Fruit fly (Drosophila melanogaster) whole organism, embryonic: ENCODE results near the gene CG45073.

ENCODE experiments used
- Adf1 ChIP-seq: fragments of 200-800 bp; sonication (Bioruptor generic); IDR thresholded peaks from 2 replicates; pipeline ENCODE4 v1.3.6; 2022; ENCODE audit warnings: missing biosample characterization, missing genetic modification characterization
- Aef1 ChIP-seq: fragments of 200-800 bp; sonication (Bioruptor generic); IDR thresholded peaks from 3 replicates; pipeline ENCODE4 v1.3.6; 2022; ENCODE audit warnings: missing biosample characterization, missing genetic modification characterization
- BEAF-32 ChIP-seq: fragments of 200-800 bp; sonication (Bioruptor generic); optimal IDR thresholded peaks from 3 replicates; lab custom pipeline; 2017; ENCODE audit warnings: missing biosample characterization, missing genetic modification characterization, mild to moderate bottlenecking, moderate library complexity, missing genetic modification reagents
- Bdp1 ChIP-seq: fragments of 200-800 bp; sonication (Bioruptor generic); optimal IDR thresholded peaks from 3 replicates; lab custom pipeline; 2016; ENCODE audit warnings: missing biosample characterization, missing genetic modification characterization
- CG10209 ChIP-seq: fragments of 200-800 bp; sonication (Bioruptor generic); optimal IDR thresholded peaks from 3 replicates; lab custom pipeline; 2017; ENCODE audit warnings: missing biosample characterization, mild to moderate bottlenecking, missing genetic modification characterization, missing genetic modification reagents
- CG12236 ChIP-seq: fragments of 200-800 bp; sonication (Bioruptor generic); optimal IDR thresholded peaks from 2 replicates; lab custom pipeline; 2016; ENCODE audit warnings: missing biosample characterization, missing genetic modification characterization
- CG14014 ChIP-seq: fragments of 200-800 bp; sonication (Bioruptor generic); IDR thresholded peaks from 2 replicates; pipeline ENCODE4 v1.3.6; 2022; ENCODE audit warnings: missing biosample characterization, missing genetic modification characterization
- CG15011 ChIP-seq: fragments of 200-800 bp; sonication (Bioruptor generic); optimal IDR thresholded peaks from 3 replicates; lab custom pipeline; 2018; ENCODE audit warnings: missing biosample characterization, mild to moderate bottlenecking, missing genetic modification characterization
- CG17385 ChIP-seq: fragments of 200-800 bp; sonication (Bioruptor generic); optimal IDR thresholded peaks from 3 replicates; lab custom pipeline; 2018; ENCODE audit warnings: missing biosample characterization, mild to moderate bottlenecking, missing genetic modification characterization
- CG2889 ChIP-seq: fragments of 200-800 bp; sonication (Bioruptor generic); IDR thresholded peaks from 3 replicates; pipeline ENCODE4 v1.3.6; 2022; ENCODE audit warnings: missing biosample characterization, missing genetic modification characterization
- CG8359 ChIP-seq: fragments of 200-800 bp; sonication (Bioruptor generic); optimal IDR thresholded peaks from 2 replicates; lab custom pipeline; 2017; ENCODE audit warnings: missing biosample characterization, mild to moderate bottlenecking, missing genetic modification characterization, borderline replicate concordance
- CG8388 ChIP-seq: fragments of 200-800 bp; sonication (Bioruptor generic); optimal IDR thresholded peaks from 2 replicates; lab custom pipeline; 2019; ENCODE audit warnings: missing biosample characterization, mild to moderate bottlenecking, missing genetic modification characterization, moderate library complexity
- CG9727 ChIP-seq: fragments of 200-800 bp; sonication (Bioruptor generic); optimal IDR thresholded peaks from 3 replicates; lab custom pipeline; 2017; ENCODE audit warnings: missing biosample characterization, mild to moderate bottlenecking, missing genetic modification characterization
- Dip3 ChIP-seq: fragments of 200-800 bp; sonication (Bioruptor generic); optimal IDR thresholded peaks from 3 replicates; lab custom pipeline; 2016; ENCODE audit warnings: missing biosample characterization, missing genetic modification characterization
- Doc3 ChIP-seq: fragments of 200-800 bp; sonication (Bioruptor generic); IDR thresholded peaks from 3 replicates; pipeline ENCODE4 v1.3.6; 2022; ENCODE audit warnings: missing biosample characterization, missing genetic modification characterization; ENCODE audit not compliant: partially characterized antibody
- Dp ChIP-seq: fragments of 200-800 bp; sonication (Bioruptor generic); optimal IDR thresholded peaks from 2 replicates; lab custom pipeline; 2018; ENCODE audit warnings: missing biosample characterization, mild to moderate bottlenecking, missing genetic modification characterization, moderate library complexity
- Ets97D ChIP-seq: fragments of 200-800 bp; sonication (Bioruptor generic); optimal IDR thresholded peaks from 3 replicates; lab custom pipeline; 2016; ENCODE audit warnings: missing biosample characterization, missing genetic modification characterization
- Gug ChIP-seq: fragments of 200-800 bp; sonication (Bioruptor generic); IDR thresholded peaks from 4 replicates; pipeline ENCODE4 v1.3.6; 2022; ENCODE audit warnings: missing biosample characterization, missing genetic modification characterization
- HLH3B ChIP-seq: fragments of 200-800 bp; sonication (Bioruptor generic); IDR thresholded peaks from 2 replicates; pipeline ENCODE4 v1.3.6; 2022; ENCODE audit warnings: missing biosample characterization, missing genetic modification characterization
- Hey ChIP-seq: fragments of 200-800 bp; sonication (Bioruptor generic); optimal IDR thresholded peaks from 3 replicates; lab custom pipeline; 2018; ENCODE audit warnings: missing biosample characterization, mild to moderate bottlenecking, missing genetic modification characterization
- Hr39 ChIP-seq: fragments of >200 bp; optimal IDR thresholded peaks from 2 replicates; lab custom pipeline; 2017
- Hr78 ChIP-seq, 2 experiments: fragments of 200-800 bp in 1 of 2; fragments of >200 bp in 1 of 2; sonication (Bioruptor generic) in 1 of 2; optimal IDR thresholded peaks; 2 replicates each; lab custom pipeline; 2017 to 2019; ENCODE audit warnings: missing biosample characterization in 2 of 2, missing genetic modification characterization in 2 of 2, mild to moderate bottlenecking in 1 of 2, moderate library complexity in 1 of 2
- MTF-1 ChIP-seq: fragments of 200-800 bp; sonication (Bioruptor generic); optimal IDR thresholded peaks from 2 replicates; lab custom pipeline; 2018; ENCODE audit warnings: missing biosample characterization, mild to moderate bottlenecking, missing genetic modification characterization, borderline replicate concordance
- Med ChIP-seq: fragments of 200-800 bp; sonication (Bioruptor generic); peaks from one replicate; lab custom pipeline; 2016; ENCODE audit warnings: missing biosample characterization, missing genetic modification characterization, mild to moderate bottlenecking, inconsistent platforms, moderate library complexity
- Myb ChIP-seq: fragments of 200-800 bp; sonication (Bioruptor generic); optimal IDR thresholded peaks from 2 replicates; lab custom pipeline; 2016; ENCODE audit warnings: missing biosample characterization, missing genetic modification characterization
- Nf-YA ChIP-seq: fragments of 200-800 bp; sonication (Bioruptor generic); IDR thresholded peaks from 2 replicates; pipeline ENCODE4 v1.3.6; 2022; ENCODE audit warnings: missing biosample characterization, missing genetic modification characterization
- Nf-YB ChIP-seq: fragments of 200-800 bp; sonication (Bioruptor generic); optimal IDR thresholded peaks from 3 replicates; lab custom pipeline; 2019; ENCODE audit warnings: missing biosample characterization, mild to moderate bottlenecking, missing genetic modification characterization, moderate library complexity
- Ptx1 ChIP-seq: fragments of 200-800 bp; sonication (Bioruptor generic); IDR thresholded peaks from 2 replicates; pipeline ENCODE4 v1.3.6; 2022; ENCODE audit warnings: missing biosample characterization, missing genetic modification characterization
- Side ChIP-seq: fragments of 200-800 bp; sonication (Bioruptor generic); optimal IDR thresholded peaks from 2 replicates; lab custom pipeline; 2016; ENCODE audit warnings: missing biosample characterization, missing genetic modification characterization
- Sry-δ ChIP-seq: fragments of 200-800 bp; sonication (Bioruptor generic); optimal IDR thresholded peaks from 2 replicates; lab custom pipeline; 2016; ENCODE audit warnings: missing biosample characterization, missing genetic modification characterization
- Stat92E ChIP-seq, 3 experiments: fragments of >200 bp in 2 of 3; fragments of 200-800 bp in 1 of 3; sonication (Bioruptor generic) in 1 of 3; optimal IDR thresholded peaks; 2 replicates each; lab custom pipeline; 2017 to 2019; ENCODE audit warnings: missing biosample characterization in 3 of 3, missing genetic modification characterization in 3 of 3, mild to moderate bottlenecking in 1 of 3, moderate library complexity in 1 of 3
- Tbp ChIP-seq: fragments of >200 bp; optimal IDR thresholded peaks from 2 replicates; lab custom pipeline; 2018; ENCODE audit warnings: missing biosample characterization, missing genetic modification characterization
- Xrp1 ChIP-seq: fragments of 200-800 bp; sonication (Bioruptor generic); IDR thresholded peaks from 2 replicates; pipeline ENCODE4 v1.3.6; 2022; ENCODE audit warnings: missing biosample characterization, missing genetic modification characterization
- ab ChIP-seq: fragments of 200-800 bp; sonication (Bioruptor generic); optimal IDR thresholded peaks from 2 replicates; lab custom pipeline; 2016; ENCODE audit warnings: missing biosample characterization, missing genetic modification characterization
- bab2 ChIP-seq: fragments of 200-800 bp; sonication (Bioruptor generic); optimal IDR thresholded peaks from 2 replicates; lab custom pipeline; 2016; ENCODE audit warnings: missing biosample characterization, missing genetic modification characterization
- cas ChIP-seq: fragments of 200-800 bp; sonication (Bioruptor generic); IDR thresholded peaks from 2 replicates; pipeline ENCODE4 v1.3.6; 2022; ENCODE audit warnings: missing biosample characterization, missing genetic modification characterization
- cato ChIP-seq: fragments of 200-800 bp; sonication (Bioruptor generic); optimal IDR thresholded peaks from 2 replicates; lab custom pipeline; 2016; ENCODE audit warnings: missing biosample characterization, missing genetic modification characterization, borderline replicate concordance
- caup ChIP-seq: fragments of 200-800 bp; sonication (Bioruptor generic); optimal IDR thresholded peaks from 3 replicates; lab custom pipeline; 2017; ENCODE audit warnings: missing biosample characterization, mild to moderate bottlenecking, missing genetic modification characterization, moderate library complexity; ENCODE audit not compliant: severe bottlenecking
- crc ChIP-seq: fragments of 200-800 bp; sonication (Bioruptor generic); optimal IDR thresholded peaks from 2 replicates; lab custom pipeline; 2016; ENCODE audit warnings: missing biosample characterization, missing genetic modification characterization
- ewg ChIP-seq: fragments of 200-800 bp; sonication (Bioruptor generic); optimal IDR thresholded peaks from 3 replicates; lab custom pipeline; 2017; ENCODE audit warnings: mild to moderate bottlenecking, missing biosample characterization, missing genetic modification reagents, missing genetic modification characterization
- fd64A ChIP-seq: fragments of 200-800 bp; sonication (Bioruptor generic); optimal IDR thresholded peaks from 3 replicates; lab custom pipeline; 2018; ENCODE audit warnings: missing biosample characterization, mild to moderate bottlenecking, missing genetic modification characterization
- gfzf ChIP-seq: fragments of 200-800 bp; sonication (Bioruptor generic); optimal IDR thresholded peaks from 2 replicates; lab custom pipeline; 2016; ENCODE audit warnings: missing biosample characterization, mild to moderate bottlenecking, missing genetic modification characterization, moderate library complexity
- lmd ChIP-seq: fragments of 200-800 bp; sonication (Bioruptor generic); IDR thresholded peaks from 2 replicates; pipeline ENCODE4 v1.3.6; 2022; ENCODE audit warnings: missing biosample characterization, missing genetic modification characterization
- nom ChIP-seq: fragments of 200-800 bp; sonication (Bioruptor generic); optimal IDR thresholded peaks from 2 replicates; lab custom pipeline; 2017; ENCODE audit warnings: missing biosample characterization, missing genetic modification characterization, mild to moderate bottlenecking, moderate library complexity, missing genetic modification reagents
- oc ChIP-seq: fragments of 200-800 bp; sonication (Bioruptor generic); optimal IDR thresholded peaks from 2 replicates; lab custom pipeline; 2018; ENCODE audit warnings: missing biosample characterization, mild to moderate bottlenecking, missing genetic modification characterization, moderate library complexity
- pum ChIP-seq: fragments of 200-800 bp; sonication (Bioruptor generic); optimal IDR thresholded peaks from 2 replicates; lab custom pipeline; 2016; ENCODE audit warnings: missing biosample characterization, missing genetic modification characterization
- sisA ChIP-seq: fragments of 200-800 bp; sonication (Bioruptor generic); IDR thresholded peaks from 2 replicates; pipeline ENCODE4 v1.3.6; 2022; ENCODE audit warnings: missing biosample characterization, missing genetic modification characterization
- tll ChIP-seq, 2 experiments: fragments of 200-800 bp in 1 of 2; fragments of >200 bp in 1 of 2; sonication (Bioruptor generic) in 1 of 2; optimal IDR thresholded peaks; 2 replicates each; lab custom pipeline; 2017 to 2019; ENCODE audit warnings: missing biosample characterization in 2 of 2, missing genetic modification characterization in 2 of 2, mild to moderate bottlenecking in 1 of 2, moderate library complexity in 1 of 2
- trh ChIP-seq: fragments of 200-800 bp; sonication (Bioruptor generic); optimal IDR thresholded peaks from 2 replicates; lab custom pipeline; 2016; ENCODE audit warnings: missing biosample characterization, missing genetic modification characterization
- vvl ChIP-seq: fragments of 200-800 bp; sonication (Bioruptor generic); IDR thresholded peaks from 2 replicates; pipeline ENCODE4 v1.3.6; 2022; ENCODE audit warnings: missing biosample characterization, missing genetic modification characterization
- wor ChIP-seq: fragments of 200-800 bp; sonication (Bioruptor generic); IDR thresholded peaks from 2 replicates; pipeline ENCODE4 v1.3.6; 2022; ENCODE audit warnings: missing biosample characterization, missing genetic modification characterization

Gene CG45073

dm6 chr3R:30092700-30093044 is 31.9 kb downstream of the CG45073 start (continued):
- TF ChIP-seq trh (GFP tag; lab: Kevin White, UChicago) (peak; percentile 3), CG8359 (GFP tag; lab: Kevin White, UChicago) (peak; percentile 39), crc (GFP tag; lab: Kevin White, UChicago) (peak; percentile 80), Hr39 (no peak), fd64A (GFP tag; lab: Kevin White, UChicago) (peak; percentile 71), Doc3 (GFP tag; lab: Robert Waterston, UW) (no peak), oc (peak; percentile 82), Dip3 (peak; percentile 83), Aef1 (GFP tag; lab: Robert Waterston, UW) (peak; percentile 75), BEAF-32 (GFP tag; lab: Kevin White, UChicago) (no peak), Gug (peak; percentile 78), ab (peak; percentile 33), Xrp1 (GFP tag; lab: Robert Waterston, UW) (peak; percentile 90), cas (GFP tag; lab: Robert Waterston, UW) (peak; percentile 76), Hr78 (GFP tag; optimal IDR thresholded peaks at IDR 0.05; lab: Kevin White, UChicago) (peak in 1 of 2 experiments; percentile 45), gfzf (GFP tag; lab: Kevin White, UChicago) (no peak), sisA (GFP tag; lab: Robert Waterston, UW) (peak; percentile 92), pum (GFP tag; lab: Kevin White, UChicago) (peak; percentile 82), Sry-δ (peak; percentile 49), MTF-1 (GFP tag; lab: Kevin White, UChicago) (peak; percentile 50), CG12236 (GFP tag; lab: Kevin White, UChicago) (peak; percentile 73), ewg (GFP tag; lab: Kevin White, UChicago) (peak; percentile 69), Tbp (GFP tag; lab: Kevin White, UChicago) (no peak), Ptx1 (GFP tag; lab: Robert Waterston, UW) (peak; percentile 92), Stat92E (GFP tag; optimal IDR thresholded peaks at IDR 0.05; lab: Kevin White, UChicago) (no peak), CG15011 (GFP tag; lab: Kevin White, UChicago) (peak; percentile 71), Dp (GFP tag; lab: Kevin White, UChicago) (no peak), tll (GFP tag; optimal IDR thresholded peaks at IDR 0.05; lab: Kevin White, UChicago) (no peak), Hey (tag; lab: Kevin White, UChicago) (peak; percentile 56), CG10209 (peak; percentile 80), CG17385 (GFP tag; lab: Kevin White, UChicago) (peak; percentile 84), CG14014 (GFP tag; lab: Robert Waterston, UW) (peak; percentile 89), Nf-YA (GFP tag; lab: Robert Waterston, UW) (peak; percentile 63; the same call in 1 of the 2 replicates), Nf-YB (peak; percentile 58), caup (GFP tag; lab: Kevin White, UChicago) (peak; percentile 83), Med (GFP tag; lab: Kevin White, UChicago) (peak; percentile 98), bab2 (GFP tag; lab: Kevin White, UChicago) (peak; percentile 90), CG2889 (peak; percentile 85), Myb (peak; percentile 74), nom (no peak), Bdp1 (GFP tag; lab: Kevin White, UChicago) (peak; percentile 68), lmd (GFP tag; lab: Robert Waterston, UW) (peak; percentile 90), vvl (peak; percentile 95), Side (GFP tag; lab: Kevin White, UChicago) (peak; percentile 79), CG9727 (GFP tag; lab: Kevin White, UChicago) (peak; percentile 77), wor (GFP tag; lab: Robert Waterston, UW) (peak; percentile 80; the same call in 1 of the 2 replicates), Adf1 (GFP tag; lab: Robert Waterston, UW) (peak; percentile 67), Ets97D (GFP tag; lab: Kevin White, UChicago) (peak; percentile 57), cato (GFP tag; lab: Kevin White, UChicago) (peak; percentile 58), CG8388 (GFP tag; lab: Kevin White, UChicago) (peak; percentile 83), HLH3B (GFP tag; lab: Robert Waterston, UW) (peak; percentile 88)
